Fruit fly (Drosophila melanogaster) whole organism, embryonic: ENCODE data around the gene CG5262.

Experiments
- ATbp ChIP-seq: fragments of 200-800 bp; sonication (Bioruptor generic); optimal IDR thresholded peaks from 2 replicates; lab custom pipeline; 2017; ENCODE audit warnings: missing biosample characterization, mild to moderate bottlenecking, missing genetic modification characterization, missing genetic modification reagents
- Abd-B ChIP-seq: fragments of 200-800 bp; sonication (Bioruptor generic); optimal IDR thresholded peaks from 2 replicates; lab custom pipeline; 2018; ENCODE audit warnings: missing biosample characterization, mild to moderate bottlenecking, missing genetic modification characterization, moderate library complexity
- Bdp1 ChIP-seq: fragments of 200-800 bp; sonication (Bioruptor generic); optimal IDR thresholded peaks from 3 replicates; lab custom pipeline; 2016; ENCODE audit warnings: missing biosample characterization, missing genetic modification characterization
- CG10431 ChIP-seq: fragments of 200-800 bp; sonication (Bioruptor generic); optimal IDR thresholded peaks from 3 replicates; lab custom pipeline; 2018; ENCODE audit warnings: missing biosample characterization, mild to moderate bottlenecking, missing genetic modification characterization
- CG11560 ChIP-seq: fragments of 200-800 bp; sonication (Bioruptor generic); IDR thresholded peaks from 3 replicates; pipeline ENCODE4 v1.3.6; 2022; ENCODE audit warnings: missing biosample characterization, missing genetic modification characterization
- CG11695 ChIP-seq: fragments of 200-800 bp; sonication (Bioruptor generic); IDR thresholded peaks from 3 replicates; pipeline ENCODE4 v1.3.6; 2022; ENCODE audit warnings: missing biosample characterization, missing genetic modification characterization
- CG13624 ChIP-seq: fragments of 200-800 bp; sonication (Bioruptor generic); optimal IDR thresholded peaks from 2 replicates; lab custom pipeline; 2016; ENCODE audit warnings: missing biosample characterization, missing genetic modification characterization
- CG13775 ChIP-seq: fragments of 200-800 bp; sonication (Bioruptor generic); optimal IDR thresholded peaks from 3 replicates; lab custom pipeline; 2017; ENCODE audit warnings: missing biosample characterization, mild to moderate bottlenecking, missing genetic modification characterization
- CG16863 ChIP-seq: fragments of 200-800 bp; sonication (Bioruptor generic); optimal IDR thresholded peaks from 3 replicates; lab custom pipeline; 2016; ENCODE audit warnings: missing biosample characterization, missing genetic modification characterization
- CG18599 ChIP-seq: fragments of 200-800 bp; sonication (Bioruptor generic); optimal IDR thresholded peaks from 3 replicates; lab custom pipeline; 2017; ENCODE audit warnings: missing biosample characterization, missing genetic modification characterization, mild to moderate bottlenecking, moderate library complexity, missing genetic modification reagents
- CG2129 ChIP-seq: fragments of 200-800 bp; sonication (Bioruptor generic); IDR thresholded peaks from 2 replicates; pipeline ENCODE4 v1.3.6; 2022; ENCODE audit warnings: missing biosample characterization, missing genetic modification characterization; ENCODE audit not compliant: partially characterized antibody
- CG2889 ChIP-seq: fragments of 200-800 bp; sonication (Bioruptor generic); IDR thresholded peaks from 3 replicates; pipeline ENCODE4 v1.3.6; 2022; ENCODE audit warnings: missing biosample characterization, missing genetic modification characterization
- CG30020 ChIP-seq: fragments of 200-800 bp; optimal IDR thresholded peaks from 2 replicates; lab custom pipeline; 2019; ENCODE audit warnings: missing biosample characterization, mild to moderate bottlenecking, missing genetic modification characterization, moderate library complexity
- CG30403 ChIP-seq: fragments of 200-800 bp; sonication (Bioruptor generic); optimal IDR thresholded peaks from 3 replicates; lab custom pipeline; 2016; ENCODE audit warnings: missing biosample characterization, missing genetic modification characterization
- CG42726 ChIP-seq: fragments of 200-800 bp; sonication (Bioruptor generic); IDR thresholded peaks from 2 replicates; pipeline ENCODE4 v1.3.6; 2022; ENCODE audit warnings: missing biosample characterization, missing genetic modification characterization; ENCODE audit not compliant: partially characterized antibody
- CG6175 ChIP-seq: fragments of 200-800 bp; sonication (Bioruptor generic); IDR thresholded peaks from 3 replicates; pipeline ENCODE4 v1.3.6; 2022; ENCODE audit warnings: missing biosample characterization, missing genetic modification characterization
- CG6272 ChIP-seq: fragments of 200-800 bp; sonication (Bioruptor generic); IDR thresholded peaks from 2 replicates; pipeline ENCODE4 v1.3.6; 2022; ENCODE audit warnings: missing biosample characterization, missing genetic modification characterization
- CG8089 ChIP-seq: fragments of 200-800 bp; sonication (Bioruptor generic); optimal IDR thresholded peaks from 3 replicates; lab custom pipeline; 2016; ENCODE audit warnings: missing biosample characterization, missing genetic modification characterization
- CG8388 ChIP-seq: fragments of 200-800 bp; sonication (Bioruptor generic); optimal IDR thresholded peaks from 2 replicates; lab custom pipeline; 2019; ENCODE audit warnings: missing biosample characterization, mild to moderate bottlenecking, missing genetic modification characterization, moderate library complexity
- D ChIP-seq, 2 experiments: fragments of 200-800 bp in 1 of 2; fragments of >200 bp in 1 of 2; sonication (Bioruptor generic) in 1 of 2; optimal IDR thresholded peaks; 2 replicates in 1 of 2; 3 replicates in 1 of 2; lab custom pipeline; 2017; ENCODE audit warnings: mild to moderate bottlenecking in 1 of 2, missing biosample characterization in 1 of 2, missing genetic modification characterization in 1 of 2, missing genetic modification reagents in 1 of 2
- Gsc ChIP-seq: fragments of 200-800 bp; sonication (Bioruptor generic); IDR thresholded peaks from 2 replicates; pipeline ENCODE4 v1.3.6; 2022; ENCODE audit warnings: missing biosample characterization, missing genetic modification characterization
- HHEX ChIP-seq: fragments of 200-800 bp; sonication (Bioruptor generic); optimal IDR thresholded peaks from 3 replicates; lab custom pipeline; 2017; ENCODE audit warnings: missing biosample characterization, mild to moderate bottlenecking, missing genetic modification characterization, missing genetic modification reagents
- Meics ChIP-seq: fragments of 200-800 bp; sonication (Bioruptor generic); optimal IDR thresholded peaks from 2 replicates; lab custom pipeline; 2017; ENCODE audit warnings: missing biosample characterization, mild to moderate bottlenecking, missing genetic modification characterization
- NC2β ChIP-seq: fragments of 200-800 bp; sonication (Bioruptor generic); optimal IDR thresholded peaks from 2 replicates; lab custom pipeline; 2016; ENCODE audit warnings: missing biosample characterization, missing genetic modification characterization
- NFAT ChIP-seq: fragments of 200-800 bp; sonication (Bioruptor generic); IDR thresholded peaks from 2 replicates; pipeline ENCODE4 v1.3.6; 2022; ENCODE audit warnings: missing biosample characterization, missing genetic modification characterization
- Rx ChIP-seq: fragments of 200-800 bp; sonication (Bioruptor generic); IDR thresholded peaks from 2 replicates; pipeline ENCODE4 v1.3.6; 2022; ENCODE audit warnings: missing biosample characterization, missing genetic modification characterization
- Sox100B ChIP-seq: fragments of 200-800 bp; sonication (Bioruptor generic); optimal IDR thresholded peaks from 3 replicates; lab custom pipeline; 2018; ENCODE audit warnings: missing biosample characterization, mild to moderate bottlenecking, missing genetic modification characterization
- Ssrp ChIP-seq: fragments of 200-800 bp; sonication (Bioruptor generic); optimal IDR thresholded peaks from 2 replicates; lab custom pipeline; 2018; ENCODE audit warnings: missing biosample characterization, mild to moderate bottlenecking, missing genetic modification characterization, moderate library complexity
- Vsx1 ChIP-seq: fragments of 200-800 bp; sonication (Bioruptor generic); optimal IDR thresholded peaks from 2 replicates; lab custom pipeline; 2017; ENCODE audit warnings: missing biosample characterization, mild to moderate bottlenecking, missing genetic modification characterization, missing genetic modification reagents
- YL-1 ChIP-seq: fragments of 200-800 bp; sonication (Bioruptor generic); optimal IDR thresholded peaks from 3 replicates; lab custom pipeline; 2017; ENCODE audit warnings: missing biosample characterization, mild to moderate bottlenecking, missing genetic modification characterization
- ab ChIP-seq: fragments of 200-800 bp; sonication (Bioruptor generic); optimal IDR thresholded peaks from 2 replicates; lab custom pipeline; 2016; ENCODE audit warnings: missing biosample characterization, missing genetic modification characterization
- amos ChIP-seq: fragments of 200-800 bp; sonication (Bioruptor generic); IDR thresholded peaks from 2 replicates; pipeline ENCODE4 v1.3.6; 2022; ENCODE audit warnings: missing biosample characterization, missing genetic modification characterization; ENCODE audit not compliant: partially characterized antibody
- aop ChIP-seq: fragments of 200-800 bp; sonication (Bioruptor generic); IDR thresholded peaks from 2 replicates; pipeline ENCODE4 v1.3.6; 2022; ENCODE audit warnings: missing biosample characterization, missing genetic modification characterization
- cato ChIP-seq: fragments of 200-800 bp; sonication (Bioruptor generic); optimal IDR thresholded peaks from 2 replicates; lab custom pipeline; 2016; ENCODE audit warnings: missing biosample characterization, missing genetic modification characterization, borderline replicate concordance
- dimm ChIP-seq: fragments of 200-800 bp; sonication (Bioruptor generic); IDR thresholded peaks from 2 replicates; pipeline ENCODE4 v1.3.6; 2022; ENCODE audit warnings: missing biosample characterization, missing genetic modification characterization
- gem ChIP-seq: fragments of 200-800 bp; sonication (Bioruptor generic); optimal IDR thresholded peaks from 2 replicates; lab custom pipeline; 2019; ENCODE audit warnings: missing biosample characterization, mild to moderate bottlenecking, missing genetic modification characterization, moderate library complexity
- gro ChIP-seq: fragments of 200-800 bp; sonication (Bioruptor generic); optimal IDR thresholded peaks from 2 replicates; lab custom pipeline; 2016; ENCODE audit warnings: missing biosample characterization, missing genetic modification characterization
- lab ChIP-seq: fragments of 200-800 bp; sonication (Bioruptor generic); optimal IDR thresholded peaks from 3 replicates; lab custom pipeline; 2017; ENCODE audit warnings: missing biosample characterization, missing genetic modification characterization, mild to moderate bottlenecking, moderate library complexity, missing genetic modification reagents
- lbe ChIP-seq: fragments of 200-800 bp; sonication (Bioruptor generic); optimal IDR thresholded peaks from 2 replicates; lab custom pipeline; 2016; ENCODE audit warnings: missing biosample characterization, mild to moderate bottlenecking, missing genetic modification characterization
- mirr ChIP-seq: fragments of 200-800 bp; sonication (Bioruptor generic); optimal IDR thresholded peaks from 3 replicates; lab custom pipeline; 2018; ENCODE audit warnings: missing biosample characterization, mild to moderate bottlenecking, missing genetic modification characterization
- org-1 ChIP-seq: fragments of 200-800 bp; sonication (Bioruptor generic); optimal IDR thresholded peaks from 2 replicates; lab custom pipeline; 2017; ENCODE audit warnings: missing biosample characterization, missing genetic modification characterization
- p53 ChIP-seq: fragments of 200-800 bp; sonication (Bioruptor generic); optimal IDR thresholded peaks from 2 replicates; lab custom pipeline; 2016; ENCODE audit warnings: missing biosample characterization, missing genetic modification characterization
- pum ChIP-seq: fragments of 200-800 bp; sonication (Bioruptor generic); optimal IDR thresholded peaks from 2 replicates; lab custom pipeline; 2016; ENCODE audit warnings: missing biosample characterization, missing genetic modification characterization
- sd ChIP-seq: fragments of 200-800 bp; sonication (Bioruptor generic); optimal IDR thresholded peaks from 3 replicates; lab custom pipeline; 2018; ENCODE audit warnings: missing biosample characterization, mild to moderate bottlenecking, missing genetic modification characterization, moderate library complexity
- seq ChIP-seq: fragments of 200-800 bp; sonication (Bioruptor generic); IDR thresholded peaks from 2 replicates; pipeline ENCODE4 v1.3.6; 2022; ENCODE audit warnings: missing biosample characterization, missing genetic modification characterization
- sna ChIP-seq: fragments of 200-800 bp; sonication (Bioruptor generic); IDR thresholded peaks from 2 replicates; pipeline ENCODE4 v1.3.6; 2022; ENCODE audit warnings: missing biosample characterization, missing genetic modification characterization; ENCODE audit not compliant: partially characterized antibody
- tll ChIP-seq, 2 experiments: fragments of 200-800 bp in 1 of 2; fragments of >200 bp in 1 of 2; sonication (Bioruptor generic) in 1 of 2; optimal IDR thresholded peaks; 2 replicates each; lab custom pipeline; 2017 to 2019; ENCODE audit warnings: missing biosample characterization in 2 of 2, missing genetic modification characterization in 2 of 2, mild to moderate bottlenecking in 1 of 2, moderate library complexity in 1 of 2
- toy ChIP-seq: fragments of 200-800 bp; sonication (Bioruptor generic); IDR thresholded peaks from 2 replicates; pipeline ENCODE4 v1.3.6; 2022; ENCODE audit warnings: missing biosample characterization, missing genetic modification characterization
- vnd ChIP-seq: fragments of 200-800 bp; sonication (Bioruptor generic); IDR thresholded peaks from 3 replicates; pipeline ENCODE4 v1.3.6; 2022; ENCODE audit warnings: missing biosample characterization, missing genetic modification characterization; ENCODE audit not compliant: partially characterized antibody
- yki ChIP-seq: fragments of >200 bp; optimal IDR thresholded peaks from 3 replicates; lab custom pipeline; 2018
- zen2 ChIP-seq: fragments of 200-800 bp; sonication (Bioruptor generic); IDR thresholded peaks from 3 replicates; pipeline ENCODE4 v1.3.6; 2022; ENCODE audit warnings: missing biosample characterization, missing genetic modification characterization; ENCODE audit not compliant: partially characterized antibody

Gene CG5262

dm6 chr3L:20410780-20411179 lies 19.5 kb downstream of the CG5262 start (continued):
- TF ChIP-seq lbe (GFP tag; lab: Kevin White, UChicago) (no peak), CG8388 (GFP tag; lab: Kevin White, UChicago) (no peak), Ssrp (tag; lab: Kevin White, UChicago) (no peak), NC2β (GFP tag; lab: Kevin White, UChicago) (no peak), p53 (GFP tag; lab: Kevin White, UChicago) (no peak), yki (lab: Kevin White, UChicago) (no peak), toy (GFP tag; lab: Robert Waterston, UW) (no peak), CG8089 (GFP tag; lab: Kevin White, UChicago) (no peak), Abd-B (GFP tag; lab: Kevin White, UChicago) (no peak), gro (no peak), CG6175 (GFP tag; lab: Robert Waterston, UW) (no peak), CG30403 (GFP tag; lab: Kevin White, UChicago) (no peak), seq (GFP tag; lab: Robert Waterston, UW) (no peak), CG11695 (no peak), ATbp (no peak), vnd (no peak), Sox100B (GFP tag; lab: Kevin White, UChicago) (peak; percentile 27), aop (GFP tag; lab: Robert Waterston, UW) (no peak), dimm (GFP tag; lab: Robert Waterston, UW) (no peak), CG10431 (GFP tag; lab: Kevin White, UChicago) (no peak), zen2 (GFP tag; lab: Robert Waterston, UW) (no peak), Rx (GFP tag; lab: Robert Waterston, UW) (no peak), gem (tag; lab: Kevin White, UChicago) (no peak), Gsc (no peak), CG13775 (GFP tag; lab: Kevin White, UChicago) (no peak), lab (no peak), Vsx1 (GFP tag; lab: Kevin White, UChicago) (peak; percentile 100), CG6272 (GFP tag; lab: Robert Waterston, UW) (no peak), CG13624 (GFP tag; lab: Kevin White, UChicago) (no peak), amos (GFP tag; lab: Robert Waterston, UW) (no peak), CG42726 (GFP tag; lab: Robert Waterston, UW) (no peak), tll (GFP tag; optimal IDR thresholded peaks at IDR 0.05; lab: Kevin White, UChicago) (no peak), pum (GFP tag; lab: Kevin White, UChicago) (no peak), sna (no peak), mirr (GFP tag; lab: Kevin White, UChicago) (peak; percentile 26), CG16863 (no peak), sd (tag; lab: Kevin White, UChicago) (peak; percentile 26), org-1 (GFP tag; lab: Kevin White, UChicago) (no peak), cato (no peak), NFAT (GFP tag; lab: Robert Waterston, UW) (no peak), HHEX (GFP tag; lab: Kevin White, UChicago) (no peak), D (optimal IDR thresholded peaks at IDR 0.05; lab: Kevin White, UChicago) (no peak), D (GFP tag; optimal IDR thresholded peaks at IDR 0.05; lab: Kevin White, UChicago) (no peak), Bdp1 (no peak), YL-1 (no peak), CG11560 (tag; lab: Robert Waterston, UW) (no peak), CG2889 (no peak), Meics (GFP tag; lab: Kevin White, UChicago) (peak; percentile 8), CG2129 (GFP tag; lab: Robert Waterston, UW) (no peak), CG18599 (GFP tag; lab: Kevin White, UChicago) (no peak), CG30020 (tag; lab: Kevin White, UChicago) (no peak), ab (no peak)
